Worm (Caenorhabditis elegans): ENCODE results near the gene R04B5.6.
A peak's percentile ranks its signal among the peaks of the same experiment; 100 is the strongest.

R04B5.6 gene

ce11 chrV:10084864-10085263 is at the start of gene R04B5.6:
TSS of gene R04B5.6 (plus strand) at chrV:10085164.
- TF ChIP-seq ztf-23 (GFP tag; IDR thresholded peaks at IDR 0.05) (no peak), ref-1 (GFP tag; conservative IDR thresholded peaks at IDR 0.05) (no peak), cog-1 (tag; optimal IDR thresholded peaks at IDR 0.05) (no peak), flt-1 (GFP tag; IDR thresholded peaks at IDR 0.05) (no peak), ztf-29 (GFP tag; IDR thresholded peaks at IDR 0.05) (no peak)

ce11 chrV:10035586-10035985 is 49.4 kb upstream of the R04B5.6 start:
- TF ChIP-seq tab-1 (GFP tag; IDR thresholded peaks at IDR 0.05): no peak
- no peak for TF ChIP-seq med-1 (GFP tag; optimal IDR thresholded peaks at IDR 0.05; ENCODE audit: insufficient read depth)
- no peak for TF ChIP-seq cog-1 (tag; optimal IDR thresholded peaks at IDR 0.05)
- TF ChIP-seq ztf-23 (GFP tag; IDR thresholded peaks at IDR 0.05): no peak
- TF ChIP-seq ref-1 (GFP tag; conservative IDR thresholded peaks at IDR 0.05): no peak
- TF ChIP-seq flt-1 (GFP tag; IDR thresholded peaks at IDR 0.05): no peak
- no peak for TF ChIP-seq ztf-29 (GFP tag; IDR thresholded peaks at IDR 0.05)
- TF ChIP-seq T22C8.4 (GFP tag; IDR thresholded peaks at IDR 0.05): no peak
- no peak for TF ChIP-seq klf-2 (GFP tag; conservative IDR thresholded peaks at IDR 0.05)

- TF ChIP-seq flt-1 (GFP tag; IDR thresholded peaks at IDR 0.05) (0 out of 2 replicates have a peak, but pooled peaks have one; percentile 61), ref-1 (GFP tag; conservative IDR thresholded peaks at IDR 0.05) (no peak)
Measured at ce11 chrV:10036275-10036674, 48.7 kb upstream of the R04B5.6 start, which contains the start of gene T06E8.2. TSS of gene T06E8.2 (minus strand) at chrV:10036413.

- TF ChIP-seq T22C8.4 (GFP tag; IDR thresholded peaks at IDR 0.05) (no peak), ref-1 (GFP tag; conservative IDR thresholded peaks at IDR 0.05) (no peak), tab-1 (GFP tag; IDR thresholded peaks at IDR 0.05) (no peak), cog-1 (tag; optimal IDR thresholded peaks at IDR 0.05) (no peak), ztf-29 (GFP tag; IDR thresholded peaks at IDR 0.05) (no peak), flt-1 (GFP tag; IDR thresholded peaks at IDR 0.05) (no peak), klf-2 (GFP tag; conservative IDR thresholded peaks at IDR 0.05) (no peak), ztf-23 (GFP tag; IDR thresholded peaks at IDR 0.05) (no peak), med-1 (GFP tag; optimal IDR thresholded peaks at IDR 0.05; ENCODE audit: insufficient read depth) (no peak)
Measured at ce11 chrV:10037040-10037439, 47.9 kb upstream of the R04B5.6 start, which contains the start of gene F57A8.1. TSS of gene F57A8.1 (plus strand) at chrV:10037340.

ce11 chrV:10039837-10040236 is 45.1 kb upstream of the R04B5.6 start:
- TF ChIP-seq cog-1 (tag; optimal IDR thresholded peaks at IDR 0.05) (peak; percentile 29), med-1 (GFP tag; optimal IDR thresholded peaks at IDR 0.05; ENCODE audit: insufficient read depth) (no peak), flt-1 (GFP tag; IDR thresholded peaks at IDR 0.05) (0 out of 2 replicates have a peak, but pooled peaks have one; percentile 61), klf-2 (GFP tag; conservative IDR thresholded peaks at IDR 0.05) (no peak), tab-1 (GFP tag; IDR thresholded peaks at IDR 0.05) (0 out of 2 replicates have a peak, but pooled peaks have one; percentile 52), ztf-23 (GFP tag; IDR thresholded peaks at IDR 0.05) (peak; percentile 60; the same call in 1 of the 2 replicates)

ce11 chrV:10041484-10041883 is 43.5 kb upstream of the R04B5.6 start:
- TF ChIP-seq ztf-23 (GFP tag; IDR thresholded peaks at IDR 0.05) (no peak), ztf-29 (GFP tag; IDR thresholded peaks at IDR 0.05) (no peak), flt-1 (GFP tag; IDR thresholded peaks at IDR 0.05) (no peak), T22C8.4 (GFP tag; IDR thresholded peaks at IDR 0.05) (no peak), klf-2 (GFP tag; conservative IDR thresholded peaks at IDR 0.05) (no peak), tab-1 (GFP tag; IDR thresholded peaks at IDR 0.05) (no peak), med-1 (GFP tag; optimal IDR thresholded peaks at IDR 0.05; ENCODE audit: insufficient read depth) (no peak), ref-1 (GFP tag; conservative IDR thresholded peaks at IDR 0.05) (no peak), cog-1 (tag; optimal IDR thresholded peaks at IDR 0.05) (no peak)

- no peak for TF ChIP-seq ref-1 (GFP tag; conservative IDR thresholded peaks at IDR 0.05)
- TF ChIP-seq tab-1 (GFP tag; IDR thresholded peaks at IDR 0.05): no peak
- 0 out of 2 replicates have a peak, but pooled peaks have one; percentile 34 for TF ChIP-seq flt-1 (GFP tag; IDR thresholded peaks at IDR 0.05)
- TF ChIP-seq ztf-29 (GFP tag; IDR thresholded peaks at IDR 0.05): no peak
- no peak for TF ChIP-seq klf-2 (GFP tag; conservative IDR thresholded peaks at IDR 0.05)
- peak; percentile 63 for TF ChIP-seq cog-1 (tag; optimal IDR thresholded peaks at IDR 0.05)
- TF ChIP-seq med-1 (GFP tag; optimal IDR thresholded peaks at IDR 0.05; ENCODE audit: insufficient read depth): no peak
- TF ChIP-seq T22C8.4 (GFP tag; IDR thresholded peaks at IDR 0.05): peak; percentile 50; the same call in 1 of the 2 replicates
Measured at ce11 chrV:10042254-10042653, 42.7 kb upstream of the R04B5.6 start.

ce11 chrV:10043234-10043796 is 41.6 kb upstream of the R04B5.6 start, which contains the start of gene T06E8.8:
TSS of gene T06E8.8 (plus strand) at chrV:10043746.
- TF ChIP-seq flt-1 (GFP tag; IDR thresholded peaks at IDR 0.05) (no peak), ztf-23 (GFP tag; IDR thresholded peaks at IDR 0.05) (no peak), klf-2 (GFP tag; conservative IDR thresholded peaks at IDR 0.05) (no peak), med-1 (GFP tag; optimal IDR thresholded peaks at IDR 0.05; ENCODE audit: insufficient read depth) (no peak), ztf-29 (GFP tag; IDR thresholded peaks at IDR 0.05) (no peak)

- TF ChIP-seq ref-1 (GFP tag; conservative IDR thresholded peaks at IDR 0.05) (no peak), cog-1 (tag; optimal IDR thresholded peaks at IDR 0.05) (no peak), tab-1 (GFP tag; IDR thresholded peaks at IDR 0.05) (no peak), flt-1 (GFP tag; IDR thresholded peaks at IDR 0.05) (no peak), T22C8.4 (GFP tag; IDR thresholded peaks at IDR 0.05) (no peak)
Measured at ce11 chrV:10044735-10045134, 40.2 kb upstream of the R04B5.6 start.

DNA sequence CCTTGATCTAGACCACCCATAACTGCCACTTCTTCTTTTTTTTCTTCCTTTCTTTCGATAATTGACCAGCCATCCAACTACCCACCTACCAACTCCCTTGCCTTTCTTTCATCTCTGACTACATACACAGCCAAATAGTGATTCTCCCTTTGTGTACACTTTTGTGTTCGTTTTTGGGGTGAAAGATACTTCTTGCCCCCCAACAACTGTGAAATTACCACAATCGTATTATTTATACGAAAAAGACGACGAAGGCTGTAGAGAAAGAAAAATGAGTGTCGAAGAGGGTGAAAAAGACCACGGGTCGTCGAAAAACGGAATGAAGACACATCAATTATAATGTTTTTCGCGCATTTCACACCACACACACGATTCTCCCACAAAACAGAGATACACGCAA is 38.5 kb upstream of the R04B5.6 start:
- TF ChIP-seq ref-1 (GFP tag; conservative IDR thresholded peaks at IDR 0.05) (no peak), flt-1 (GFP tag; IDR thresholded peaks at IDR 0.05) (no peak), T22C8.4 (GFP tag; IDR thresholded peaks at IDR 0.05) (no peak), ztf-29 (GFP tag; IDR thresholded peaks at IDR 0.05) (no peak), med-1 (GFP tag; optimal IDR thresholded peaks at IDR 0.05; ENCODE audit: insufficient read depth) (no peak), cog-1 (tag; optimal IDR thresholded peaks at IDR 0.05) (no peak), tab-1 (GFP tag; IDR thresholded peaks at IDR 0.05) (no peak), ztf-23 (GFP tag; IDR thresholded peaks at IDR 0.05) (no peak), klf-2 (GFP tag; conservative IDR thresholded peaks at IDR 0.05) (no peak)
